Worm (Caenorhabditis elegans) whole organism, mixed stage, embryonic: Measurements from ENCODE around the gene C02B10.3.

ENCODE experiments used
- lsy-2 ChIP-seq: fragments of 150-350 bp; optimal IDR thresholded peaks from 2 replicates; lab custom pipeline; 2014; ENCODE audit warnings: missing biosample characterization, missing genetic modification characterization
- pha-4 ChIP-seq: fragments of 150-350 bp; optimal IDR thresholded peaks from 2 replicates; lab custom pipeline; 2018; ENCODE audit warnings: missing biosample characterization, missing genetic modification reagents, missing genetic modification characterization
- snpc-4 ChIP-seq: fragments of 150-350 bp; optimal IDR thresholded peaks from 2 replicates; lab custom pipeline; 2014; ENCODE audit warnings: missing biosample characterization, missing genetic modification characterization

DNA sequence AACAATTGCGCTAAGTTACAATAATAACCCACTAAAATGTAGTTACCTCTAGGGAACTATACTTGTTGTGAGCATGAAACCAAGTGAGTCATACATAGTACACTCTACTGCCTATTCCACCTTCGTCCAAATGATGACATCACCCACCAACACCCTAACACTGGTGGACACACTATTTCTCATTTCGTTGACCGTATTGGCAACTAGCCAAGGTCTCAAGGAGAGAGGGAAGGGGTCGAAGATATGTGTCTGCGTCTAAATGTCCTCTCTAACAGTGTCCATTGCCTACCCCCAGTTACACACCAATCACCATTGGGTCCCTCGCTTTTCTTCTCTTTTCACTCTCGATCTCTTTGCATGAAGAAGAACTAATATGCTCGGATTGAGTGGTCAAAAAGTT is 25.2 kb downstream of the C02B10.3 start:
- TF ChIP-seq pha-4 (tag; lab: Kevin White, UChicago) (no peak), snpc-4 (no peak), lsy-2 (tag; lab: Kevin White, UChicago) (no peak)
